Worm (Caenorhabditis elegans): Measurements from ENCODE around the gene unc-3.

DNA sequence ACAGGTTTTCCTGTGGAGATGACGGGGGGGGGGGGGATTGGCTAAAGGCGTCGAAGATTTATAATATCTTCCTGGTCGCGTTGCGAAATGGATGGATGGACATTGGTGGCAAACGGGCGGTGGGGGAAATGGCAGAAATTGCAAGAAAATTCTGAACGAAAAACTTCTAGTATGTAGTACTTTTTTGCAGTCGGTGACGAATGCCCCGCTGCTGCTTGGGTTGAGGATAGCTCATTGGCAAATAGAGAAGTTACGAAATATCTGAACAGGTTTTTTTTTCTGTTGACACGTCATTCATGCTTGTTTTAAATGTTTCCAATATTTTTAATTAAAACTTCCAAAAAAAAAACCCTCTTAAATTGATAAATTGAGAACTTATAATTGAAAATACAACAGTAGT lies 46.2 kb downstream of the unc-3 start:
- no peak for TF ChIP-seq klf-2 (GFP tag; conservative IDR thresholded peaks at IDR 0.05)
- no peak for TF ChIP-seq cog-1 (tag; optimal IDR thresholded peaks at IDR 0.05)
- TF ChIP-seq med-1 (GFP tag; optimal IDR thresholded peaks at IDR 0.05; ENCODE audit: insufficient read depth): no peak

Measured in whole organism, midembryonic.